Fruit fly (Drosophila melanogaster): ENCODE results near the gene CG13476.

DNA sequence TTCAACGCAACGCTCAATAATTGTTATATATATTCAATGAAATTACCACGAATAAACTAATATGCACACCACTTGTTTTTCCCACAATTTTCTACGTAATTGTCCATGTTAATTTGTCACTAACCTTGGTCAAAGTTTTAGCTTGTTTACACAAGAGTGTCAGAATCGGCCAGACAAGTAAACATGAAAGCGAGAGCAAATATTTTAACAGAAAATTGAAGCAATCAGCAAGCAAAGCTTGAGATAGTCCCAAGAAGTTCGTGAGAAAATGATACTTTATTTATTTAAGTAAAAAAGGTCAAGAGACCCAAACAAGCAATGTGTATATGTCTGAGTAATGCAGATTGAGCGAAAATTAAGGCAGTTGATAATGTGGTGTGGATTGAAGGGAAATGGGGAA is 2.8 kb downstream of the CG13476 start:
- TF ChIP-seq psq (optimal IDR thresholded peaks at IDR 0.05): no peak
- TF ChIP-seq CG8478 (optimal IDR thresholded peaks at IDR 0.05): no peak
- no peak for TF ChIP-seq Dll (optimal IDR thresholded peaks at IDR 0.05)
- TF ChIP-seq EcR (GFP tag; optimal IDR thresholded peaks at IDR 0.05): no peak

Data from whole organism.